Worm (Caenorhabditis elegans): ENCODE measurements around the gene ZK617.26.

DNA sequence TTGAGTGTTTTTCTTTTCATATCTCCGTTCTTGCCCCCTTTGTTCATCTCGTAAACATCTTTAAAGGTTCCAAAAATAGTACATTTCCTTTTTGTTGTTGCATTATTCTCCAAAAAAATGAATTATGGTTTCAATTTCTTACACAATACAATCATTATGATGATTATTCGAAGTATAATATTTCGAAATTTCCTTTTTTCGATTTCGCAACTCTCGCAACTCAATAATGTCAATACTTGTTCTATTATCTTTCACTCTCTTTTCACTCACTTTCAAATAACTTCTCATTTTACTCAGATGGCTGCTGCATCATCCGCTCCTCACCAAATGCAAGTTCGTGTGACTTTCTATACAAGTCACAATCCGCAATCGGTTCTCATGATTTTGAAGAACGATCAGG is 23.2 kb upstream of the ZK617.26 start, which contains the start of gene sqst-1:
- TF ChIP-seq W03F9.2 (tag; optimal IDR thresholded peaks at IDR 0.05) (peak; percentile 12), him-1 (tag; optimal IDR thresholded peaks at IDR 0.05) (no peak), dao-5 (tag; optimal IDR thresholded peaks at IDR 0.05) (no peak)

Measured in whole organism, L4/young adult.